Fruit fly (Drosophila melanogaster) whole organism, wandering third instar larva: ENCODE results near the gene CG2930.
A peak's percentile ranks its signal among the peaks of the same experiment; 100 is the strongest.

Experiments used
- Abd-B ChIP-seq: fragments of >200 bp; optimal IDR thresholded peaks from 2 replicates; lab custom pipeline; 2017; ENCODE audit warnings: missing biosample characterization, missing genetic modification characterization
- CG32264 ChIP-seq: fragments of 200-800 bp; sonication (Bioruptor generic); optimal IDR thresholded peaks from 2 replicates; lab custom pipeline; 2016; ENCODE audit warnings: missing biosample characterization, missing genetic modification characterization
- CG9705 ChIP-seq: fragments of 200-800 bp; sonication (Bioruptor generic); optimal IDR thresholded peaks from 2 replicates; lab custom pipeline; 2018; ENCODE audit warnings: missing biosample characterization, mild to moderate bottlenecking, missing genetic modification characterization
- CrebA ChIP-seq: fragments of 200-800 bp; sonication (Bioruptor generic); optimal IDR thresholded peaks from 2 replicates; lab custom pipeline; 2016; ENCODE audit warnings: missing biosample characterization, mild to moderate bottlenecking, missing genetic modification characterization, borderline replicate concordance
- Dfd ChIP-seq: fragments of >200 bp; optimal IDR thresholded peaks from 2 replicates; lab custom pipeline; 2017; ENCODE audit warnings: missing biosample characterization, missing genetic modification characterization
- Dif ChIP-seq: fragments of 200-275, 200-300 bp; sonication (Bioruptor generic); optimal IDR thresholded peaks from 2 replicates; lab custom pipeline; 2018; ENCODE audit warnings: missing biosample characterization, missing genetic modification characterization; ENCODE audit not compliant: partially characterized antibody
- GATAd ChIP-seq: sonication (Bioruptor generic); optimal IDR thresholded peaks from 2 replicates; lab custom pipeline; 2016; ENCODE audit warnings: missing biosample characterization, missing genetic modification characterization
- HLH106 ChIP-seq: fragments of 200-800 bp; optimal IDR thresholded peaks from 3 replicates; lab custom pipeline; 2019; ENCODE audit warnings: missing biosample characterization, mild to moderate bottlenecking, missing genetic modification characterization, moderate library complexity
- Hnf4 ChIP-seq: fragments of 200-800 bp; sonication (Bioruptor generic); optimal IDR thresholded peaks from 2 replicates; lab custom pipeline; 2016; ENCODE audit warnings: missing biosample characterization, mild to moderate bottlenecking, missing genetic modification characterization
- Hr78 ChIP-seq: fragments of >200 bp; optimal IDR thresholded peaks from 2 replicates; lab custom pipeline; 2017; ENCODE audit warnings: missing biosample characterization, missing genetic modification characterization
- Hr83 ChIP-seq: fragments of 200-300 bp; sonication (Bioruptor generic); optimal IDR thresholded peaks from 2 replicates; lab custom pipeline; 2016; ENCODE audit warnings: missing biosample characterization, mild to moderate bottlenecking, missing genetic modification characterization, moderate library complexity; ENCODE audit not compliant: poor library complexity, severe bottlenecking
- Jra ChIP-seq: sonication (Bioruptor generic); optimal IDR thresholded peaks from 2 replicates; lab custom pipeline; 2016; ENCODE audit warnings: missing biosample characterization, missing genetic modification characterization
- Mio ChIP-seq: sonication (Bioruptor generic); optimal IDR thresholded peaks from 2 replicates; lab custom pipeline; 2016; ENCODE audit warnings: missing biosample characterization, missing genetic modification characterization
- Myc ChIP-seq: fragments of >200 bp; optimal IDR thresholded peaks from 2 replicates; lab custom pipeline; 2017
- N ChIP-seq: fragments of >200 bp; optimal IDR thresholded peaks from 2 replicates; lab custom pipeline; 2018; ENCODE audit warnings: missing biosample characterization, missing external identifiers, missing genetic modification characterization
- OdsH ChIP-seq: fragments of 200-800 bp; sonication (Bioruptor generic); optimal IDR thresholded peaks from 2 replicates; lab custom pipeline; 2016; ENCODE audit warnings: missing biosample characterization, mild to moderate bottlenecking, missing genetic modification characterization
- Rel ChIP-seq, 2 experiments: fragments of 200-800 bp; sonication (Bioruptor generic) in 1 of 2; optimal IDR thresholded peaks; 2 replicates in 1 of 2; 3 replicates in 1 of 2; lab custom pipeline; 2016 to 2019; ENCODE audit warnings: mild to moderate bottlenecking in 2 of 2, missing biosample characterization in 2 of 2, missing genetic modification characterization in 2 of 2, moderate library complexity in 1 of 2
- Sp1 ChIP-seq: fragments of 200-800 bp; sonication (Bioruptor generic); optimal IDR thresholded peaks from 3 replicates; lab custom pipeline; 2019; ENCODE audit warnings: missing biosample characterization, mild to moderate bottlenecking, missing genetic modification characterization, moderate library complexity
- Vsx2 ChIP-seq: fragments of 200-300, 225-300 bp; sonication (Bioruptor generic); optimal IDR thresholded peaks from 2 replicates; lab custom pipeline; 2018; ENCODE audit warnings: missing biosample characterization, missing genetic modification characterization; ENCODE audit not compliant: partially characterized antibody
- br ChIP-seq: fragments of 200-800 bp; sonication (Bioruptor generic); optimal IDR thresholded peaks from 2 replicates; lab custom pipeline; 2016; ENCODE audit warnings: missing biosample characterization, missing genetic modification characterization
- brk ChIP-seq: fragments of 200-800 bp; sonication (Bioruptor generic); optimal IDR thresholded peaks from 2 replicates; lab custom pipeline; 2016; ENCODE audit warnings: missing biosample characterization, mild to moderate bottlenecking, missing genetic modification characterization
- dl ChIP-seq, 2 experiments: fragments of 175-275, 200-275 bp in 1 of 2; fragments of 200-275 bp in 1 of 2; sonication (Bioruptor generic); optimal IDR thresholded peaks; lab custom pipeline; 2018; ENCODE audit warnings: mild to moderate bottlenecking in 2 of 2, missing biosample characterization in 2 of 2, missing genetic modification characterization in 2 of 2, moderate library complexity in 2 of 2; ENCODE audit not compliant: partially characterized antibody in 2 of 2, insufficient read depth in 1 of 2
- dmrt93B ChIP-seq: fragments of 200-800 bp; sonication (Bioruptor generic); optimal IDR thresholded peaks from 2 replicates; lab custom pipeline; 2018; ENCODE audit warnings: missing biosample characterization, mild to moderate bottlenecking, missing genetic modification characterization
- dsf ChIP-seq: sonication (Bioruptor generic); optimal IDR thresholded peaks from 2 replicates; lab custom pipeline; 2016; ENCODE audit warnings: missing biosample characterization, missing genetic modification characterization, borderline replicate concordance
- ey ChIP-seq: fragments of 200-800 bp; sonication (Bioruptor generic); optimal IDR thresholded peaks from 2 replicates; lab custom pipeline; 2016; ENCODE audit warnings: missing biosample characterization, missing genetic modification characterization
- foxo ChIP-seq, 2 experiments: fragments of 200-800 bp; sonication (Bioruptor generic); optimal IDR thresholded peaks; 2 replicates in 1 of 2; 3 replicates in 1 of 2; lab custom pipeline; 2016 to 2017; ENCODE audit warnings: missing biosample characterization in 2 of 2, missing genetic modification characterization in 2 of 2
- fru ChIP-seq: fragments of 200-800 bp; sonication (Bioruptor generic); optimal IDR thresholded peaks from 3 replicates; lab custom pipeline; 2016; ENCODE audit warnings: missing biosample characterization, mild to moderate bottlenecking, missing genetic modification characterization
- h ChIP-seq: fragments of 200-800 bp; sonication (Bioruptor generic); optimal IDR thresholded peaks from 3 replicates; lab custom pipeline; 2016; ENCODE audit warnings: missing biosample characterization, mild to moderate bottlenecking, missing genetic modification characterization
- jim ChIP-seq: fragments of 175-275, 200-325 bp; sonication (Bioruptor generic); optimal IDR thresholded peaks from 2 replicates; lab custom pipeline; 2016; ENCODE audit warnings: missing biosample characterization, mild to moderate bottlenecking, missing genetic modification characterization
- lola ChIP-seq: fragments of >200 bp; optimal IDR thresholded peaks from 2 replicates; lab custom pipeline; 2017; ENCODE audit warnings: missing biosample characterization, missing genetic modification characterization
- pan ChIP-seq: fragments of >200 bp; optimal IDR thresholded peaks from 2 replicates; lab custom pipeline; 2017
- psq ChIP-seq: fragments of 200-800 bp; sonication (Bioruptor generic); optimal IDR thresholded peaks from 3 replicates; lab custom pipeline; 2017; ENCODE audit warnings: missing biosample characterization, mild to moderate bottlenecking, missing genetic modification characterization, moderate library complexity
- rgr ChIP-seq: fragments of 200-800 bp; sonication (Bioruptor generic); optimal IDR thresholded peaks from 3 replicates; lab custom pipeline; 2016; ENCODE audit warnings: missing biosample characterization, mild to moderate bottlenecking, missing genetic modification characterization
- sage ChIP-seq: fragments of 200-800 bp; sonication (Bioruptor generic); optimal IDR thresholded peaks from 2 replicates; lab custom pipeline; 2016; ENCODE audit warnings: missing biosample characterization, mild to moderate bottlenecking, missing genetic modification characterization
- sv ChIP-seq: fragments of 200-800 bp; sonication (Bioruptor generic); optimal IDR thresholded peaks from 3 replicates; lab custom pipeline; 2016; ENCODE audit warnings: missing biosample characterization, missing genetic modification characterization
- tai ChIP-seq: sonication (Bioruptor generic); optimal IDR thresholded peaks from 2 replicates; lab custom pipeline; 2016; ENCODE audit warnings: missing biosample characterization, missing genetic modification characterization
- usp ChIP-seq: fragments of >200 bp; optimal IDR thresholded peaks from 2 replicates; lab custom pipeline; 2017; ENCODE audit warnings: missing biosample characterization, missing genetic modification characterization
- woc ChIP-seq: sonication (Bioruptor generic); optimal IDR thresholded peaks from 2 replicates; lab custom pipeline; 2016; ENCODE audit warnings: missing biosample characterization, mild to moderate bottlenecking, missing genetic modification characterization

The CG2930 gene

DNA sequence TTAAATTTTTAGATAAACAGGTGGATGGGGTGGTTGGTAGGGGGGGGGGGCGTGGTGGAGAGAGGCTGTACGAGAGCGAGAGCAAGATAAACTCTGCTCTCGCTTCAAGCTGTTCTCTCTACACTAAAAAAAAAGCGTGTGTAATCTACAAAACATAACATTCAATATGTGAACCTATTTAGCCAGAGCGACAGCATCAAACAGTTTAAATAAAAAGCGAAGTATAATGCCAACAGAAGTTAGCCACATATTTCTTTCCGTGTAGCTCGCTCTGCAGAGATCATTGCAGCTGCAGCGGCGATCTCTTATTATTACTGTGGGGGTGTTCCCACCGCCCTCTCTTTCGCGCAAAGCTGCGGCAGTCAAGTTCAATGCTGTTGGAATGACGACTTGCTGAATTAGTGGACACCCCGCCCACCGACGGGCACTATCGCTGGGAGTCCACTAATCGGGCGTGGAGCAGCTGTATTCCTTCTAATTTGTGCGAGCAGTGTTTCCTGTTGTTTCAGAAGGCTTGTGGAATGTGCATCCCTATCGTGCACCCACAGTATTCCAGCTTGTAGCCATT lies at the start of gene CG2930:
TSS of gene CG2930 (plus strand) at position 518 of the 568 bp plus-strand sequence.
- TF ChIP-seq Hnf4 (GFP tag; lab: Kevin White, UChicago) (peak; percentile 93), CG32264 (GFP tag; lab: Kevin White, UChicago) (peak; percentile 93), foxo (GFP tag; optimal IDR thresholded peaks at IDR 0.05; lab: Kevin White, UChicago) (peak; percentile 60 to 96), sage (GFP tag; lab: Kevin White, UChicago) (peak; percentile 89), jim (GFP tag; lab: Kevin White, UChicago) (no peak), Hr83 (peak; percentile 87), N (GFP tag; lab: Kevin White, UChicago) (no peak), h (GFP tag; lab: Kevin White, UChicago) (peak; percentile 95), Abd-B (GFP tag; lab: Kevin White, UChicago) (no peak), Dif (GFP tag; lab: Kevin White, UChicago) (no peak), dmrt93B (peak; percentile 94), sv (GFP tag; lab: Kevin White, UChicago) (no peak), OdsH (GFP tag; lab: Kevin White, UChicago) (peak; percentile 93), br (peak; percentile 93), woc (GFP tag; lab: Kevin White, UChicago) (peak; percentile 76), Mio (GFP tag; lab: Kevin White, UChicago) (peak; percentile 67), CrebA (GFP tag; lab: Kevin White, UChicago) (peak; percentile 63), Vsx2 (no peak), CG9705 (peak; percentile 96), psq (GFP tag; lab: Kevin White, UChicago) (peak; percentile 85), HLH106 (tag; lab: Kevin White, UChicago) (peak; percentile 95), lola (no peak), dsf (GFP tag; lab: Kevin White, UChicago) (peak; percentile 65), Dfd (GFP tag; lab: Kevin White, UChicago) (no peak), dl (GFP tag; optimal IDR thresholded peaks at IDR 0.05; lab: Kevin White, UChicago; ENCODE audit: insufficient read depth in 1 of 2, partially characterized antibody in 2 of 2) (no peak), usp (GFP tag; lab: Kevin White, UChicago) (no peak), brk (GFP tag; lab: Kevin White, UChicago) (peak; percentile 81), Hr78 (no peak), ey (peak; percentile 96), rgr (GFP tag; lab: Kevin White, UChicago) (peak; percentile 97), Jra (GFP tag; lab: Kevin White, UChicago) (peak; percentile 73), Rel (GFP tag; optimal IDR thresholded peaks at IDR 0.05; lab: Kevin White, UChicago) (no peak), Rel (tag; optimal IDR thresholded peaks at IDR 0.05; lab: Kevin White, UChicago) (peak; percentile 77), pan (lab: Kevin White, UChicago) (no peak), GATAd (GFP tag; lab: Kevin White, UChicago) (peak; percentile 63), fru (GFP tag; lab: Kevin White, UChicago) (peak; percentile 93), Myc (no peak), tai (GFP tag; lab: Kevin White, UChicago) (peak; percentile 81), Sp1 (GFP tag; lab: Kevin White, UChicago) (peak; percentile 96)
- TF ChIP-seq, all 38 proteins: peak for 25

DNA sequence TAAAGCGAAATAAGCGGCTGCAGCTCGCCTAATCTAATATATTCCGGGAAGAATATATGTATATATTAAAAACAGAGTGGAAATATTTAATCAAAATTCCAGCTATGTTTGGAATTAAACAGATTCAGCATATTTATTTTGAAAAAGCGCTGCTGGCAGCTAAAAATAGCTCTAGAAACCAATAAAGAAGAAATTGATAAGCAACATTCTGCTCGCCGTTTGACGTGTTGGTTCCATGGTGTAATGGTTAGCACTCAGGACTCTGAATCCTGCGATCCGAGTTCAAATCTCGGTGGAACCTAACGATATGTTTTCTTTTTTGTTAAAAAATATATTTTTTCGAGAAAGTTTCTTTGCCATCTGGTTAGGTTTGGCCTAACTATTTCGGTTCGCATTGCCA lies 49.3 kb upstream of the CG2930 start:
- TF ChIP-seq sage (GFP tag; lab: Kevin White, UChicago) (no peak), GATAd (GFP tag; lab: Kevin White, UChicago) (no peak), Jra (GFP tag; lab: Kevin White, UChicago) (no peak), jim (GFP tag; lab: Kevin White, UChicago) (no peak), usp (GFP tag; lab: Kevin White, UChicago) (no peak), rgr (GFP tag; lab: Kevin White, UChicago) (no peak), Vsx2 (no peak), Dif (GFP tag; lab: Kevin White, UChicago) (no peak), OdsH (GFP tag; lab: Kevin White, UChicago) (no peak), N (GFP tag; lab: Kevin White, UChicago) (no peak), dsf (GFP tag; lab: Kevin White, UChicago) (no peak), fru (GFP tag; lab: Kevin White, UChicago) (no peak), Hr83 (no peak), ey (no peak)
- TF ChIP-seq, all 38 proteins: peak for 0
